Fruit fly (Drosophila melanogaster): Measurements from ENCODE around the gene CG12783.

dm6 chr3R:16604715-16605114 is 8.5 kb downstream of the CG12783 start, which contains the start of gene CG10345:
- no peak for TF ChIP-seq OdsH (GFP tag; optimal IDR thresholded peaks at IDR 0.05)
- TF ChIP-seq CG6854 (GFP tag; optimal IDR thresholded peaks at IDR 0.05) = no peak
- TF ChIP-seq Eip93F (GFP tag; optimal IDR thresholded peaks at IDR 0.05) = no peak
- TF ChIP-seq CG3032 (tag; optimal IDR thresholded peaks at IDR 0.05) = no peak
- no peak for TF ChIP-seq CG31627 (GFP tag; optimal IDR thresholded peaks at IDR 0.05)
- TF ChIP-seq CG8119 (GFP tag; IDR thresholded peaks at IDR 0.05) = no peak
- no peak for TF ChIP-seq CG15336 (GFP tag; IDR thresholded peaks at IDR 0.05)
- TF ChIP-seq Gug (GFP tag; IDR thresholded peaks at IDR 0.05) = no peak

Measured in whole organism, prepupa.